Worm (Caenorhabditis elegans): ENCODE data around the gene T07F8.4.

ce11 chrII:7161512-7161911 lies 29.7 kb upstream of the T07F8.4 start, which contains the start of gene C27H5.12:
- TF ChIP-seq lsy-2 (tag; optimal IDR thresholded peaks at IDR 0.05) = no peak
- no peak for TF ChIP-seq nhr-12 (tag; optimal IDR thresholded peaks at IDR 0.05)
- no peak for TF ChIP-seq pha-4 (tag; optimal IDR thresholded peaks at IDR 0.05)
- no peak for TF ChIP-seq lin-13 (tag; optimal IDR thresholded peaks at IDR 0.05)

All from whole organism, mixed stage, embryonic.